Worm (Caenorhabditis elegans) whole organism, midembryonic: ENCODE measurements around the gene K02E2.8.

Source experiments
- T22C8.4 ChIP-seq: fragments of 200-800 bp; sonication (Bioruptor generic); IDR thresholded peaks from 2 replicates; pipeline ENCODE4 v1.3.6; 2022; ENCODE audit warnings: missing genetic modification characterization, missing compliant biosample characterization
- cog-1 ChIP-seq: sonication (generic microtip); optimal IDR thresholded peaks from 2 replicates; lab custom pipeline; 2016; ENCODE audit warnings: missing genetic modification characterization, missing compliant biosample characterization
- flt-1 ChIP-seq: fragments of 200-800 bp; sonication (Bioruptor generic); IDR thresholded peaks from 2 replicates; pipeline ENCODE4 v1.3.6; 2022; ENCODE audit warnings: missing genetic modification characterization, missing compliant biosample characterization
- klf-2 ChIP-seq: fragments of 200-800 bp; sonication (Bioruptor generic); conservative IDR thresholded peaks from 2 replicates; pipeline ENCODE4 v1.3.6; 2022; ENCODE audit warnings: missing genetic modification reagents, missing genetic modification characterization, missing compliant biosample characterization
- med-1 ChIP-seq: sonication (generic microtip); optimal IDR thresholded peaks from 2 replicates; lab custom pipeline; 2017; ENCODE audit warnings: missing genetic modification characterization, mild to moderate bottlenecking, missing compliant biosample characterization, antibody characterized with exemption, missing genetic modification reagents; ENCODE audit not compliant: insufficient read depth
- ref-1 ChIP-seq: fragments of 200-800 bp; sonication (Bioruptor generic); conservative IDR thresholded peaks from 2 replicates; pipeline ENCODE4 v1.3.6; 2022; ENCODE audit warnings: missing genetic modification reagents, missing genetic modification characterization, missing compliant biosample characterization
- tab-1 ChIP-seq: fragments of 200-800 bp; sonication (Bioruptor generic); IDR thresholded peaks from 2 replicates; pipeline ENCODE4 v1.3.6; 2022; ENCODE audit warnings: missing genetic modification characterization, missing compliant biosample characterization
- ztf-23 ChIP-seq: fragments of 200-800 bp; sonication (Bioruptor generic); IDR thresholded peaks from 2 replicates; pipeline ENCODE4 v1.3.6; 2022; ENCODE audit warnings: missing genetic modification reagents, missing genetic modification characterization, missing compliant biosample characterization
- ztf-29 ChIP-seq: fragments of 200-800 bp; sonication (Bioruptor generic); IDR thresholded peaks from 2 replicates; pipeline ENCODE4 v1.3.6; 2022; ENCODE audit warnings: missing genetic modification reagents, missing genetic modification characterization, missing compliant biosample characterization

K02E2.8 gene

ce11 chrV:20406817-20407216 is 40.1 kb upstream of the K02E2.8 start:
- TF ChIP-seq T22C8.4 (GFP tag; lab: Robert Waterston, UW), result no peak
- TF ChIP-seq ref-1, result no peak
- TF ChIP-seq ztf-23 (GFP tag; lab: Robert Waterston, UW), result no peak
- no peak for TF ChIP-seq cog-1
- no peak for TF ChIP-seq tab-1 (GFP tag; lab: Robert Waterston, UW)
- TF ChIP-seq klf-2 (GFP tag; lab: Robert Waterston, UW), result no peak
- TF ChIP-seq ztf-29 (GFP tag; lab: Robert Waterston, UW), result no peak
- TF ChIP-seq med-1 (GFP tag; lab: Kevin White, UChicago), result no peak
- TF ChIP-seq flt-1, result no peak

ce11 chrV:20402842-20403241 is 36.1 kb upstream of the K02E2.8 start:
- no peak for TF ChIP-seq tab-1 (GFP tag; lab: Robert Waterston, UW)
- no peak for TF ChIP-seq flt-1
- TF ChIP-seq T22C8.4 (GFP tag; lab: Robert Waterston, UW), result no peak
- TF ChIP-seq ztf-29 (GFP tag; lab: Robert Waterston, UW), result no peak
- TF ChIP-seq ref-1, result no peak
- no peak for TF ChIP-seq cog-1
- TF ChIP-seq ztf-23 (GFP tag; lab: Robert Waterston, UW), result no peak
- TF ChIP-seq med-1 (GFP tag; lab: Kevin White, UChicago), result no peak
- TF ChIP-seq klf-2 (GFP tag; lab: Robert Waterston, UW), result no peak

- TF ChIP-seq med-1 (GFP tag; lab: Kevin White, UChicago), result no peak
- TF ChIP-seq ref-1, result no peak
- no peak for TF ChIP-seq cog-1
- TF ChIP-seq tab-1 (GFP tag; lab: Robert Waterston, UW), result no peak
- no peak for TF ChIP-seq ztf-29 (GFP tag; lab: Robert Waterston, UW)
- no peak for TF ChIP-seq T22C8.4 (GFP tag; lab: Robert Waterston, UW)
- no peak for TF ChIP-seq klf-2 (GFP tag; lab: Robert Waterston, UW)
- no peak for TF ChIP-seq flt-1
- TF ChIP-seq ztf-23 (GFP tag; lab: Robert Waterston, UW), result no peak
Measured at ce11 chrV:20399532-20400068, 32.9 kb upstream of the K02E2.8 start.

ce11 chrV:20393773-20394172 is 27.0 kb upstream of the K02E2.8 start, which contains the start of gene cnc-7:
Gene cnc-7 (plus strand): TSS chrV:20394073.
- TF ChIP-seq med-1 (GFP tag; lab: Kevin White, UChicago) (no peak), tab-1 (GFP tag; lab: Robert Waterston, UW) (no peak), flt-1 (no peak), ztf-23 (GFP tag; lab: Robert Waterston, UW) (no peak), ref-1 (no peak), cog-1 (no peak), klf-2 (GFP tag; lab: Robert Waterston, UW) (no peak), ztf-29 (GFP tag; lab: Robert Waterston, UW) (no peak), T22C8.4 (GFP tag; lab: Robert Waterston, UW) (no peak)

ce11 chrV:20387415-20387814 is 20.7 kb upstream of the K02E2.8 start, which contains the start of gene F53H2.1:
Gene F53H2.1 (plus strand): TSS chrV:20387715.
- no peak for TF ChIP-seq tab-1 (GFP tag; lab: Robert Waterston, UW)
- no peak for TF ChIP-seq ref-1
- no peak for TF ChIP-seq cog-1
- TF ChIP-seq ztf-29 (GFP tag; lab: Robert Waterston, UW), result no peak
- no peak for TF ChIP-seq T22C8.4 (GFP tag; lab: Robert Waterston, UW)
- no peak for TF ChIP-seq ztf-23 (GFP tag; lab: Robert Waterston, UW)
- TF ChIP-seq klf-2 (GFP tag; lab: Robert Waterston, UW), result no peak
- no peak for TF ChIP-seq flt-1
- TF ChIP-seq med-1 (GFP tag; lab: Kevin White, UChicago), result no peak

- no peak for TF ChIP-seq ref-1
Measured at ce11 chrV:20386942-20387341, 20.2 kb upstream of the K02E2.8 start, which contains the start of gene K02E2.7. Gene K02E2.7 (minus strand): TSS chrV:20387042.

ce11 chrV:20383065-20383609 is 16.4 kb upstream of the K02E2.8 start, which contains the start of gene K02E2.11:
Gene K02E2.11 (plus strand): TSS chrV:20383315.
- TF ChIP-seq cog-1 (no peak), tab-1 (GFP tag; lab: Robert Waterston, UW) (no peak), flt-1 (no peak), ztf-23 (GFP tag; lab: Robert Waterston, UW) (no peak), ref-1 (no peak)

ce11 chrV:20380320-20380719 is 13.6 kb upstream of the K02E2.8 start, which contains the start of gene K02E2.6:
Gene K02E2.6 (plus strand): TSS chrV:20380561.
- TF ChIP-seq tab-1 (GFP tag; lab: Robert Waterston, UW), result no peak
- no peak for TF ChIP-seq cog-1
- TF ChIP-seq klf-2 (GFP tag; lab: Robert Waterston, UW), result no peak
- no peak for TF ChIP-seq med-1 (GFP tag; lab: Kevin White, UChicago)
- no peak for TF ChIP-seq ztf-29 (GFP tag; lab: Robert Waterston, UW)
- no peak for TF ChIP-seq ref-1
- TF ChIP-seq flt-1, result no peak
- no peak for TF ChIP-seq ztf-23 (GFP tag; lab: Robert Waterston, UW)
- no peak for TF ChIP-seq T22C8.4 (GFP tag; lab: Robert Waterston, UW)

ce11 chrV:20376070-20376469 is 9.3 kb upstream of the K02E2.8 start:
- TF ChIP-seq ztf-23 (GFP tag; lab: Robert Waterston, UW) (no peak), cog-1 (no peak), tab-1 (GFP tag; lab: Robert Waterston, UW) (no peak), ztf-29 (GFP tag; lab: Robert Waterston, UW) (no peak), flt-1 (no peak), T22C8.4 (GFP tag; lab: Robert Waterston, UW) (no peak), klf-2 (GFP tag; lab: Robert Waterston, UW) (no peak), ref-1 (no peak), med-1 (GFP tag; lab: Kevin White, UChicago) (no peak)

- TF ChIP-seq med-1 (GFP tag; lab: Kevin White, UChicago), result no peak
- no peak for TF ChIP-seq tab-1 (GFP tag; lab: Robert Waterston, UW)
- no peak for TF ChIP-seq ztf-23 (GFP tag; lab: Robert Waterston, UW)
- no peak for TF ChIP-seq ztf-29 (GFP tag; lab: Robert Waterston, UW)
- no peak for TF ChIP-seq klf-2 (GFP tag; lab: Robert Waterston, UW)
- no peak for TF ChIP-seq cog-1
- TF ChIP-seq flt-1, result no peak
- no peak for TF ChIP-seq ref-1
Measured at ce11 chrV:20375236-20375635, 8.5 kb upstream of the K02E2.8 start, which contains the start of gene ins-35. Gene ins-35 (plus strand): TSS chrV:20375536.
